Fruit fly (Drosophila melanogaster) whole organism, embryonic: ENCODE results near the gene kis.

ENCODE experiments used
- Abd-B ChIP-seq: fragments of 200-800 bp; sonication (Bioruptor generic); optimal IDR thresholded peaks from 2 replicates; lab custom pipeline; 2018; ENCODE audit warnings: missing biosample characterization, mild to moderate bottlenecking, missing genetic modification characterization, moderate library complexity
- CG2129 ChIP-seq: fragments of 200-800 bp; sonication (Bioruptor generic); IDR thresholded peaks from 2 replicates; pipeline ENCODE4 v1.3.6; 2022; ENCODE audit warnings: missing biosample characterization, missing genetic modification characterization; ENCODE audit not compliant: partially characterized antibody
- org-1 ChIP-seq: fragments of 200-800 bp; sonication (Bioruptor generic); optimal IDR thresholded peaks from 2 replicates; lab custom pipeline; 2017; ENCODE audit warnings: missing biosample characterization, missing genetic modification characterization
- psq ChIP-seq: fragments of 200-800 bp; sonication (Bioruptor generic); optimal IDR thresholded peaks from 2 replicates; lab custom pipeline; 2017; ENCODE audit warnings: missing biosample characterization, missing genetic modification characterization

DNA sequence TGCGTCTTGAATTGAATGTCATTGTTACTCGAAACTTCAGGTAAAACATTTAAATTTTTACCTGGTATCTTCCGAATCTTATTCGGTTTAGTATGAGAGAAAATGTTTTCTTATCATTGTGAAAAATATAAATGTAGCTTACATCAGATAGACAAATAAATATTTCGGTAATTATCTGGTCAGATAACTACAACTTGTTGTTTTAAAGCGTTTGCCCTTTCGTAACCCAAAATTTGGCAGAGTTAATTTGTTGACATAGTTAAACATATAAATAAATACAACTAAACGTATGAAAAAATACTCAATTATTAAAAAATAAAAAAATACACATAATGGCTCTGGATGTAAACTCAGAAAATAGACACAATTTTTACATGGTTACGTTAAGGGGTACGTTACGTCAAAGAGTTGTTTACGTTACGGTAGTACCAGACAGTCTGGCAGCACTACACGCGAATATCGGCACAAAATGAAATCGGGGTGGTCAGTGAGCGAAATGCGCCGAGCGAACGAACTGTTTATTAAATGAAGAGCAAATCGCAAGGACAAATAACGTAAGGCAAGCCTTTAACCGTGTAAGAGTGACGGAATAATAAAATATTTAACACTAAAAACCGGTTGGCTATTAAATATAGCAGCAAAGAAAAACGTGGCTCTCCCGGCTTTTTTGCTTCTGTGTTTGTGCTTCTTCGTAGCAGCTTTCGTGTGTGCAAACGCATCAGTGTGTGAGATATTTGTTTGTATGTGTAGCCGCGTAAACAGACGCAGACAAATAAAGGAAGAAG lies 68.1 kb downstream of the kis start:
- TF ChIP-seq CG2129 (GFP tag; lab: Robert Waterston, UW) (no peak), Abd-B (GFP tag; lab: Kevin White, UChicago) (no peak), org-1 (GFP tag; lab: Kevin White, UChicago) (no peak), psq (peak; percentile 66)
